Worm (Caenorhabditis elegans): ENCODE data around the gene T06A1.1.

Gene T06A1.1

DNA sequence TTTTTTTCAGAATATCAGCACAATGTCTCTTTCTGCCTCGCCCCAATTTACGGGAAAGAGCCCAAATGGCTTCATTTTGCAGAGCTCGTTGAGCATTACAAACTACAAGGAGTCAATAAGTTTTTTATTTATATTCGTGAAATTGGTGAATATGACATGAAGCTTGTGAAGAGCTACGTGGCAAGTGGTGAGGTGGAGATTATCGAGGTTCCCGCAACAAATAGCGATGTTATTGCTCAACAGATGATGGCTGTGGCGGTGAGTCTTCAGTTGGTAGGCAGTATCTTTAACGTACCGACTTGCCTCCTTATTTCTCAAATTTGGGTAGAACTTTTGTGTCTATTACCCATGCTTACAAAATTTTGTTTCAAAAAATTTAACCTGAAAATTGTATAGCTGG is 3.1 kb upstream of the T06A1.1 start (continued):
- TF ChIP-seq nfya-1 (tag; optimal IDR thresholded peaks at IDR 0.05; ENCODE audit: borderline replicate concordance, insufficient read depth) = no peak
- TF ChIP-seq nhr-90 (tag; optimal IDR thresholded peaks at IDR 0.05) = no peak
- TF ChIP-seq lin-54 (GFP tag; optimal IDR thresholded peaks at IDR 0.05) = no peak
- no peak for TF ChIP-seq madf-8 (GFP tag; conservative IDR thresholded peaks at IDR 0.05)
- no peak for TF ChIP-seq hrde-1 (tag; optimal IDR thresholded peaks at IDR 0.05; ENCODE audit: borderline replicate concordance)
- no peak for TF ChIP-seq B0019.2 (GFP tag; conservative IDR thresholded peaks at IDR 0.05)
- no peak for TF ChIP-seq attf-6 (GFP tag; IDR thresholded peaks at IDR 0.05)

DNA sequence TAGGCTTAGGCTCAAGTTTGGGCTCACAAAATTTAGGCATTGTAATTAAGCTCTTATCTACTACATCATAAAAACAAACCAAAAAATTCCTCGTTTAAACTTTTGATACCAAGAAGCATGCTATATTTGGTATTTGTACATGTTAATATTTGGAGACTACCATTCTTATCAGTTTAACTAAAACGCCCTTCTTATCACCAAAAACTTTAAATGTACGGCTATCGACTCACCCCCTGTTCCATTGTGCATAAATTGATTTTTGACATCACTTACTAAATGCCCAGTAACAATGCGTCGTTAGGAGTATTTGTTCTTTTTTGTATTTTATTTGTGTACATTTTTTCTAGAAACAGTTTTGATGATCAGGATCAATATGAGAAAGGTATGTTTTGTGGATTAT is 1.6 kb upstream of the T06A1.1 start, which contains the start of gene T06A1.5:
Gene T06A1.5 (plus strand): TSS at position 209 of the 400 bp plus-strand sequence.
- TF ChIP-seq nhr-80 (tag; optimal IDR thresholded peaks at IDR 0.05) = peak; percentile 74
- TF ChIP-seq F52B5.7 (tag; optimal IDR thresholded peaks at IDR 0.05) = no peak

DNA sequence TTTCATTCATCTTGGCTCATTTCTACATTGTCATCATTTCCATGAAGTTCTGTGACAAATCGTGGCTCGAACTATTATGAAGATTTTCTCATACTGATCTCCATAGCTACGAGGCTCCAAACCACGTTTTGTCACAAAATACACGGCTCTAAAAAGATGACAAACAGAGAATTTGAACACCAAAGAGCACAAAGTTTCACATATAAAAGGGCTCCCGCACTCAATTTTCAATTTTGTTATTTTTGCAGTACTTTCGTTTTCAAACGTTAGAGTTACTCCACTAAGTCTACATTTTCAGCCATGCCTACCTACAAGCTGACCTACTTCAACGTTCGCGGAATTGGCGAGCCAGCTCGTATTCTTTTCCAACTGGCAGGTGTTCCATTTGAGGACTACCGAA is 4.1 kb downstream of the T06A1.1 start, which contains the start of gene gst-37:
Gene gst-37 (plus strand): TSS at position 301 of the 400 bp plus-strand sequence.
- TF ChIP-seq F33H1.4 (GFP tag; IDR thresholded peaks at IDR 0.05) = no peak
- no peak for TF ChIP-seq lsy-27 (tag; optimal IDR thresholded peaks at IDR 0.05; ENCODE audit: borderline replicate concordance, insufficient read depth)
- TF ChIP-seq ztf-22 (GFP tag; optimal IDR thresholded peaks at IDR 0.05) = no peak
- no peak for TF ChIP-seq egl-18 (GFP tag; IDR thresholded peaks at IDR 0.05)
- no peak for TF ChIP-seq attf-6 (GFP tag; IDR thresholded peaks at IDR 0.05)

DNA sequence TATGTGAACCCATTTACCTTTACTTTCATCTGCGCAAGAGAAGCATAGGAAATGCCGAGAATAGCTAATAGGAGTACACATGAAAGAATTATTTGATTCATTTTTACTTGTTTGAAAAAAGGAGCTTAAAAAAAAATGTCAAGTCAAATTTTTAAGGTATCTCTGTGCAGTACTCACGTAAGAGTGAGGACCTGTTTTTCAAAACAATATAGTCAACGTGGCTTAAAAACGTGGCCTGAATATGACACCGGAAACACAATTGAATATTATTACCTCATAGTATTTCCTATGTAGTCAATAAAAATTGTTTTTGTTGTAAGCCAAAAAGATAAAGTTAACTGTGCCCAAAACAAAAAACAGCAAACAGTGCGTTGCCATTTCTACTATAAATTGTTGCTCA is 5.3 kb downstream of the T06A1.1 start, which contains the start of gene Y32G9A.12:
Gene Y32G9A.12 (minus strand): TSS at position 101 of the 400 bp plus-strand sequence.
- TF ChIP-seq snpc-1.1 (tag; optimal IDR thresholded peaks at IDR 0.05; ENCODE audit: insufficient read depth) (no peak), cebp-1 (GFP tag; IDR thresholded peaks at IDR 0.05) (no peak), cebp-1 (tag; optimal IDR thresholded peaks at IDR 0.05) (no peak), egl-44 (GFP tag; IDR thresholded peaks at IDR 0.05) (no peak), rpc-1 (optimal IDR thresholded peaks at IDR 0.05) (no peak), rpc-1 (tag; optimal IDR thresholded peaks at IDR 0.05) (no peak), akir-1 (GFP tag; optimal IDR thresholded peaks at IDR 0.05) (no peak), gei-17 (GFP tag; optimal IDR thresholded peaks at IDR 0.05) (no peak), let-607 (tag; optimal IDR thresholded peaks at IDR 0.05) (no peak), F23B12.7 (tag; optimal IDR thresholded peaks at IDR 0.05; ENCODE audit: insufficient read depth) (no peak), ekl-4 (GFP tag; IDR thresholded peaks at IDR 0.05) (no peak), B0019.2 (GFP tag; conservative IDR thresholded peaks at IDR 0.05) (no peak), Y56A3A.18 (GFP tag; IDR thresholded peaks at IDR 0.05) (no peak), nhr-90 (tag; optimal IDR thresholded peaks at IDR 0.05) (no peak), D2030.7 (GFP tag; IDR thresholded peaks at IDR 0.05) (no peak), F55B11.4 (tag; optimal IDR thresholded peaks at IDR 0.05; ENCODE audit: borderline replicate concordance, insufficient read depth) (no peak), egrh-3 (GFP tag; IDR thresholded peaks at IDR 0.05) (no peak), tbx-9 (tag; optimal IDR thresholded peaks at IDR 0.05; ENCODE audit: borderline replicate concordance) (no peak), attf-3 (GFP tag; conservative IDR thresholded peaks at IDR 0.05) (no peak), hmg-1.2 (GFP tag; IDR thresholded peaks at IDR 0.05) (no peak)

DNA sequence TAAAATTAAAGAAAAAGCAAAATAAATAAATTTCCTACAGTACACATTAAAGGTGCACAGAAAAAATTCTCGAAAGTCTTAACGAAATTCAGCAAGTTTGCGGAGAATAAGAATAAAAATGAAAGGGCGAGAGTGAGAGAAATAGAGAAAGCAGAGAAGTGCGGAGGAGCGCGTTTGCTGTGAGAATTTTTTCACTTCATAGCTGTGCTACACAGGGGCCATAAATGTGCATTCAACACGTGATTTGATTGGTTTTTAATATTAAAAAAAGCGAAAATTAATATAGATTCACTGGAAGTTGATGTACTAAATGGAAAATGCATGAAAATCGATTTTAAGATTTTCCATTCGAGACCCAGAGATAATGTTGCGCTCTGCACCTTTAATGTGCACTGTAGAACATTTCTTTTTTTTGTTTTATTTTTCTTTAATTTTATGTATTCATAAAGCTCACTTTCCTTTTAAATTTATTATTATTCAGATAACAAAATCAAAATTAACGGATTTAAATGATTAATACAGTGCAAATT is 7.3 kb downstream of the T06A1.1 start, which contains the start of gene Y32G9A.2:
Gene Y32G9A.2 (plus strand): TSS at position 480 of the 530 bp plus-strand sequence.
- TF ChIP-seq him-1 (tag; optimal IDR thresholded peaks at IDR 0.05) (peak; percentile 50), bed-2 (GFP tag; IDR thresholded peaks at IDR 0.05) (no peak), ztf-18 (tag; optimal IDR thresholded peaks at IDR 0.05) (peak; percentile 23), D2030.7 (GFP tag; IDR thresholded peaks at IDR 0.05) (peak; percentile 26; the same call in 1 of the 2 replicates), madf-6 (GFP tag; IDR thresholded peaks at IDR 0.05) (peak; percentile 70), nhr-90 (tag; optimal IDR thresholded peaks at IDR 0.05) (no peak), xnd-1 (tag; optimal IDR thresholded peaks at IDR 0.05) (peak; percentile 66), ceh-91 (GFP tag; IDR thresholded peaks at IDR 0.05) (peak; percentile 46; the same call in 1 of the 2 replicates), lsl-1 (GFP tag; optimal IDR thresholded peaks at IDR 0.05) (peak; percentile 84), bed-1 (GFP tag; IDR thresholded peaks at IDR 0.05) (no peak), nhr-179 (tag; optimal IDR thresholded peaks at IDR 0.05) (no peak), dox-1 (GFP tag; IDR thresholded peaks at IDR 0.05) (peak; percentile 67), F23B12.7 (tag; optimal IDR thresholded peaks at IDR 0.05; ENCODE audit: insufficient read depth) (no peak)
